Worm (Caenorhabditis elegans): ENCODE data around the gene usp-39.
"Not testable (repeated sequence)": the region's sequence is repeated elsewhere in the genome, so short reads cannot be mapped to it uniquely, and the experiment has no call there.

DNA sequence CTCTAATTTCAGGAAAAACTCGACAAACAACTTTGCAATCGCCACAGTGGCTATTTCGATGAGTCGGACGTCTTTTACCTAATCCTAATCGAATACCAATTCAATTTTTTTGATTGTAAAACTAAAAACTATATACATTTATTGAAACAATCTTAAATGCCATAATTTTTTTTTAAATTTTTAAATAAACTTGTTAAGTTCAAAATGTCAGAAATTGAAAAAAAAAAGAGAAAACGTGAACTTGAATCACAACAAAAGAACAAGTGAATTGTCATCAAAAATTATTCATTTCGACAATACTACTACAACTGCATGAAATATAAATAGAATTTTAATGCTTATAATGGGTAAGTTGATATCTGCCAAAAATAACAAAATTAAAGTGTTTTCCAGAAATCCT lies 47.2 kb downstream of the usp-39 start, which contains the start of gene D2062.13:
- not testable (repeated sequence) for TF ChIP-seq fkh-10 (GFP tag; optimal IDR thresholded peaks at IDR 0.05); nhr-77 (tag; optimal IDR thresholded peaks at IDR 0.05); tra-1 (GFP tag; IDR thresholded peaks at IDR 0.05)

Measured in whole organism, L4 larva.